Fruit fly (Drosophila melanogaster): ENCODE measurements around the gene CG1636.

Gene CG1636

dm6 chrX:8254739-8255326, 18.4 kb upstream of the CG1636 start (continued):
- TF ChIP-seq CG10274 (GFP tag; optimal IDR thresholded peaks at IDR 0.05) (no peak), crp (GFP tag; optimal IDR thresholded peaks at IDR 0.05) (no peak), kah (GFP tag; optimal IDR thresholded peaks at IDR 0.05) (no peak), ERR (GFP tag; optimal IDR thresholded peaks at IDR 0.05) (no peak), toy (GFP tag; IDR thresholded peaks at IDR 0.05) (no peak), Oaz (GFP tag; IDR thresholded peaks at IDR 0.05) (no peak), psq (GFP tag; optimal IDR thresholded peaks at IDR 0.05) (no peak), CG33557 (GFP tag; optimal IDR thresholded peaks at IDR 0.05) (no peak), TFAM (GFP tag; optimal IDR thresholded peaks at IDR 0.05) (no peak), CG42726 (GFP tag; IDR thresholded peaks at IDR 0.05; ENCODE audit: partially characterized antibody) (no peak), Spps (tag; optimal IDR thresholded peaks at IDR 0.05) (no peak), CG4617 (GFP tag; optimal IDR thresholded peaks at IDR 0.05; ENCODE audit: borderline replicate concordance) (no peak), kay (GFP tag; optimal IDR thresholded peaks at IDR 0.05) (no peak), run (tag; optimal IDR thresholded peaks at IDR 0.05) (no peak), gsb (GFP tag; IDR thresholded peaks at IDR 0.05) (no peak), CG1792 (GFP tag; optimal IDR thresholded peaks at IDR 0.05) (no peak), h (optimal IDR thresholded peaks at IDR 0.05) (no peak), HHEX (GFP tag; optimal IDR thresholded peaks at IDR 0.05) (no peak), Ptx1 (GFP tag; IDR thresholded peaks at IDR 0.05) (peak; percentile 51), Side (GFP tag; optimal IDR thresholded peaks at IDR 0.05) (no peak), CG9817 (tag; optimal IDR thresholded peaks at IDR 0.05) (no peak), Taf1 (GFP tag; IDR thresholded peaks at IDR 0.05) (no peak), Dad (GFP tag; optimal IDR thresholded peaks at IDR 0.05) (no peak), CG15073 (GFP tag; optimal IDR thresholded peaks at IDR 0.05) (no peak), Nf-YA (GFP tag; IDR thresholded peaks at IDR 0.05) (no peak), CG2129 (GFP tag; IDR thresholded peaks at IDR 0.05; ENCODE audit: partially characterized antibody) (no peak), zfh1 (GFP tag; IDR thresholded peaks at IDR 0.05) (peak; percentile 68; the same call in 2 of the 3 replicates), wek (GFP tag; optimal IDR thresholded peaks at IDR 0.05) (no peak), chif (GFP tag; optimal IDR thresholded peaks at IDR 0.05) (no peak), CG12391 (tag; optimal IDR thresholded peaks at IDR 0.05) (no peak), zfh2 (GFP tag; optimal IDR thresholded peaks at IDR 0.05) (no peak), CG13624 (GFP tag; optimal IDR thresholded peaks at IDR 0.05) (no peak), Med (GFP tag) (peak; percentile 30), aop (GFP tag; IDR thresholded peaks at IDR 0.05) (no peak), grau (tag; optimal IDR thresholded peaks at IDR 0.05) (no peak), gcm (GFP tag; optimal IDR thresholded peaks at IDR 0.05) (no peak), pita (GFP tag; optimal IDR thresholded peaks at IDR 0.05) (no peak), CG7839 (tag; optimal IDR thresholded peaks at IDR 0.05) (peak; percentile 4), CG8290 (GFP tag; optimal IDR thresholded peaks at IDR 0.05) (no peak), CG8290 (tag; optimal IDR thresholded peaks at IDR 0.05) (no peak), HLH4C (GFP tag; IDR thresholded peaks at IDR 0.05; ENCODE audit: partially characterized antibody) (no peak), sna (GFP tag; IDR thresholded peaks at IDR 0.05; ENCODE audit: partially characterized antibody) (no peak), CG4854 (GFP tag; optimal IDR thresholded peaks at IDR 0.05) (no peak), Xrp1 (GFP tag; IDR thresholded peaks at IDR 0.05) (peak; percentile 48; the same call in 1 of the 2 replicates), tap (tag; optimal IDR thresholded peaks at IDR 0.05) (no peak), CG7271 (tag; optimal IDR thresholded peaks at IDR 0.05) (no peak), CG2199 (GFP tag; IDR thresholded peaks at IDR 0.05) (no peak), vfl (GFP tag; optimal IDR thresholded peaks at IDR 0.05) (no peak), CG1647 (GFP tag; optimal IDR thresholded peaks at IDR 0.05) (no peak), CG8924 (tag; optimal IDR thresholded peaks at IDR 0.05) (no peak), CG6689 (GFP tag; IDR thresholded peaks at IDR 0.05) (0 out of 2 replicates have a peak, but pooled peaks have one; percentile 29), unpg (GFP tag; optimal IDR thresholded peaks at IDR 0.05) (peak; percentile 8)
